Worm (Caenorhabditis elegans) whole organism, L4/young adult: ENCODE measurements around the gene tbc-18.

ENCODE experiments used
- W03F9.2 ChIP-seq: fragments of 150-350 bp; optimal IDR thresholded peaks from 2 replicates; lab custom pipeline; 2014; ENCODE audit warnings: missing biosample characterization, missing genetic modification characterization
- dao-5 ChIP-seq: sonication (generic microtip); optimal IDR thresholded peaks from 2 replicates; lab custom pipeline; 2016; ENCODE audit warnings: missing genotype, missing genetic modification characterization, moderate library complexity, missing compliant biosample characterization
- him-1 ChIP-seq: sonication (generic microtip); optimal IDR thresholded peaks from 2 replicates; lab custom pipeline; 2016; ENCODE audit warnings: missing genotype, missing genetic modification reagents, missing genetic modification characterization, missing compliant biosample characterization

- TF ChIP-seq dao-5 = no peak
- TF ChIP-seq him-1 (tag; lab: Kevin White, UChicago) = no peak
- no peak for TF ChIP-seq W03F9.2 (tag; lab: Kevin White, UChicago)
Measured at ce11 chrX:8381651-8382050, 3.3 kb downstream of the tbc-18 start.
